Worm (Caenorhabditis elegans): ENCODE results near the gene C37H5.14.

C37H5.14 gene

ce11 chrV:4846507-4846906, 12.3 kb upstream of the C37H5.14 start:
- no peak for TF ChIP-seq ceh-9 (tag; optimal IDR thresholded peaks at IDR 0.05)
- no peak for TF ChIP-seq nhr-67 (tag; optimal IDR thresholded peaks at IDR 0.05)
- TF ChIP-seq aly-2 (tag; optimal IDR thresholded peaks at IDR 0.05), result no peak
- no peak for TF ChIP-seq pha-4 (tag; optimal IDR thresholded peaks at IDR 0.05)
- TF ChIP-seq nhr-28 (tag; optimal IDR thresholded peaks at IDR 0.05), result no peak
- no peak for TF ChIP-seq unc-39 (tag; optimal IDR thresholded peaks at IDR 0.05)
- TF ChIP-seq fkh-10 (GFP tag; optimal IDR thresholded peaks at IDR 0.05), result no peak
- TF ChIP-seq elt-3 (tag; optimal IDR thresholded peaks at IDR 0.05), result no peak
- no peak for TF ChIP-seq elt-2 (tag; optimal IDR thresholded peaks at IDR 0.05)
- no peak for TF ChIP-seq lin-39 (tag; optimal IDR thresholded peaks at IDR 0.05)
- no peak for TF ChIP-seq ZK546.5 (tag; optimal IDR thresholded peaks at IDR 0.05)
- no peak for TF ChIP-seq lin-15B (tag; optimal IDR thresholded peaks at IDR 0.05)
- no peak for TF ChIP-seq daf-12 (tag; optimal IDR thresholded peaks at IDR 0.05)

DNA sequence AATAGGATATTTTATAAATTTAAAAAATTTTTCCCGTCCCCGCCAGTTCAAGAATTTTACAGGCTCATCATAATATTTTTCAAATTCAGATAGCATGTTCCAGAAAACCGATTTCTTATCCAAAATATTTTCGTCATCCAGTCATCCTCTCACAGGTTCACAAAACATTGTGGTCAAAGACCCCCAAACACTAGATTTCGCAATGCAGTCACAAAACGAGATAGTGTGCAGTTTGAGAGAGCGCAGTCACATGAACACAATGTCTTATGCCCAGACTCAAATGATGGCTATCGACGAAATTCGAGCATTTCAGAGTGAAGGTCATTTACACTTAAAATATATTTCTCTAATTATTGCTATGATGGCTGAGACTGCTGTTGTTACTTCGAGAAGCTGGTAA, 10.4 kb upstream of the C37H5.14 start, which contains the start of gene abhd-5.2:
Gene abhd-5.2, plus strand, starts transcription at position 95 of the 400 bp plus-strand sequence.
- TF ChIP-seq fkh-10 (GFP tag; optimal IDR thresholded peaks at IDR 0.05), result no peak
- TF ChIP-seq nhr-23 (tag; optimal IDR thresholded peaks at IDR 0.05), result peak; percentile 8
- TF ChIP-seq pqm-1 (tag; optimal IDR thresholded peaks at IDR 0.05), result peak; percentile 39
- TF ChIP-seq elt-2 (tag; optimal IDR thresholded peaks at IDR 0.05), result peak; percentile 26
- no peak for TF ChIP-seq ceh-16 (tag; optimal IDR thresholded peaks at IDR 0.05)
- no peak for TF ChIP-seq elt-1 (tag; optimal IDR thresholded peaks at IDR 0.05)
- peak; percentile 50 for TF ChIP-seq pha-4 (tag; optimal IDR thresholded peaks at IDR 0.05)
- TF ChIP-seq nhr-25 (tag; optimal IDR thresholded peaks at IDR 0.05), result peak; percentile 37
- peak; percentile 62 for TF ChIP-seq nfya-1 (tag; optimal IDR thresholded peaks at IDR 0.05; ENCODE audit: insufficient read depth)
- TF ChIP-seq hmg-11 (tag; optimal IDR thresholded peaks at IDR 0.05), result peak; percentile 55
- TF ChIP-seq ceh-28 (tag; optimal IDR thresholded peaks at IDR 0.05), result peak; percentile 26
- TF ChIP-seq snpc-4 (tag; optimal IDR thresholded peaks at IDR 0.05), result peak; percentile 48
- peak; percentile 48 for TF ChIP-seq lin-39 (tag; optimal IDR thresholded peaks at IDR 0.05)
- TF ChIP-seq lin-15B (tag; optimal IDR thresholded peaks at IDR 0.05), result peak; percentile 29
- no peak for TF ChIP-seq zag-1 (tag; optimal IDR thresholded peaks at IDR 0.05)

ce11 chrV:4842544-4842943, 8.4 kb upstream of the C37H5.14 start, which contains the start of the genes cwp-2 and cwp-3:
Gene cwp-2 (minus strand): TSS chrV:4842644.
Gene cwp-3 (plus strand): TSS chrV:4842836.
- no peak for TF ChIP-seq nhr-67 (tag; optimal IDR thresholded peaks at IDR 0.05)
- no peak for TF ChIP-seq skn-1 (tag; optimal IDR thresholded peaks at IDR 0.05)
- no peak for TF ChIP-seq zag-1 (tag; optimal IDR thresholded peaks at IDR 0.05)
- TF ChIP-seq nhr-12 (tag; optimal IDR thresholded peaks at IDR 0.05), result no peak
- TF ChIP-seq nhr-237 (tag; optimal IDR thresholded peaks at IDR 0.05), result no peak
- TF ChIP-seq nhr-23 (tag; optimal IDR thresholded peaks at IDR 0.05), result no peak
- TF ChIP-seq nhr-43 (tag; optimal IDR thresholded peaks at IDR 0.05; ENCODE audit: poor library complexity, severe bottlenecking), result no peak
- no peak for TF ChIP-seq unc-39 (tag; optimal IDR thresholded peaks at IDR 0.05)
- TF ChIP-seq sea-2 (GFP tag; optimal IDR thresholded peaks at IDR 0.05), result no peak
- TF ChIP-seq tbx-2 (tag; optimal IDR thresholded peaks at IDR 0.05), result no peak
- TF ChIP-seq ztf-11 (tag; optimal IDR thresholded peaks at IDR 0.05), result no peak
- no peak for TF ChIP-seq lin-15B (tag; optimal IDR thresholded peaks at IDR 0.05)
- TF ChIP-seq mml-1 (tag; optimal IDR thresholded peaks at IDR 0.05), result no peak
- TF ChIP-seq eor-1 (tag; optimal IDR thresholded peaks at IDR 0.05), result no peak
- no peak for TF ChIP-seq elt-3 (tag; optimal IDR thresholded peaks at IDR 0.05)
- TF ChIP-seq nhr-11 (tag; optimal IDR thresholded peaks at IDR 0.05), result no peak
- TF ChIP-seq elt-2 (tag; optimal IDR thresholded peaks at IDR 0.05), result no peak

DNA sequence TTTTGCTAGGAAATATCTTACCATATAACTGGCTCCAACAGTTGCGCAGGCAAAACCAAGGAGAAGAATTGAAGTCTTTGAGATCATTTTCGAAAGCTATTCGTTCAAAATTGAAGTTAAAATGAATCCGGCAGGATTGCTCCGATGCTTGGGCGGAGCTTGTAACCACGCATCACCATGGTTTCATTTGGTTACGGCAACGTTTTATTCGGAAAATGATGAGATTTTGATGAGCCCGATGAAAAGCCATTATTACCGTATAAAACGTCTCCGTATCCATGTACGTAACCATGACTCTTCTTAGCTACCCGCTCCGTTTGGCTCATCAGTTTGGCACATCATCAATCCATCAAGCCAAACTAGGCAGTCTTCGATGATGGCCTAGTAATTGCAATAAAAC, 7.0 kb upstream of the C37H5.14 start, which contains the start of gene cwp-1:
Gene cwp-1, minus strand, starts transcription at position 101 of the 400 bp plus-strand sequence.
- TF ChIP-seq pqm-1 (tag; optimal IDR thresholded peaks at IDR 0.05) (no peak), ztf-11 (tag; optimal IDR thresholded peaks at IDR 0.05) (no peak), nhr-25 (tag; optimal IDR thresholded peaks at IDR 0.05) (no peak), nhr-237 (tag; optimal IDR thresholded peaks at IDR 0.05) (no peak), elt-2 (tag; optimal IDR thresholded peaks at IDR 0.05) (no peak), fkh-2 (tag; optimal IDR thresholded peaks at IDR 0.05) (no peak), sea-2 (GFP tag; optimal IDR thresholded peaks at IDR 0.05) (no peak), nhr-77 (tag; optimal IDR thresholded peaks at IDR 0.05) (no peak), mml-1 (tag; optimal IDR thresholded peaks at IDR 0.05) (no peak), unc-39 (tag; optimal IDR thresholded peaks at IDR 0.05) (no peak), snpc-4 (tag; optimal IDR thresholded peaks at IDR 0.05) (no peak), ZK546.5 (tag; optimal IDR thresholded peaks at IDR 0.05) (no peak), ztf-4 (tag; optimal IDR thresholded peaks at IDR 0.05) (no peak), ceh-82 (tag; optimal IDR thresholded peaks at IDR 0.05) (no peak), aly-2 (tag; optimal IDR thresholded peaks at IDR 0.05) (no peak), jun-1 (tag; optimal IDR thresholded peaks at IDR 0.05) (no peak)

All from whole organism, L3 larva.